Fruit fly (Drosophila melanogaster) whole organism: ENCODE data around the gene Ero1L.

Source experiments
- CG8478 ChIP-seq: fragments of >200 bp; optimal IDR thresholded peaks from 2 replicates; lab custom pipeline; 2018; ENCODE audit warnings: inconsistent platforms
- Dll ChIP-seq: fragments of >200 bp; optimal IDR thresholded peaks from 2 replicates; lab custom pipeline; 2017
- pan ChIP-seq: fragments of >200 bp; optimal IDR thresholded peaks from 2 replicates; lab custom pipeline; 2017

- TF ChIP-seq Dll (lab: Kevin White, UChicago) (no peak), pan (lab: Kevin White, UChicago) (no peak), CG8478 (lab: Kevin White, UChicago) (no peak)
Observed at dm6 chr3L:4167353-4167842, 2.8 kb upstream of the Ero1L start, which contains the start of gene mas.
